Worm (Caenorhabditis elegans) whole organism, late embryonic: Measurements from ENCODE around the gene srh-70.

Experiments used
- C38D4.7 ChIP-seq: fragments of 200-800 bp; sonication (Bioruptor generic); optimal IDR thresholded peaks from 2 replicates; lab custom pipeline; 2018; ENCODE audit warnings: mild to moderate bottlenecking, missing genetic modification characterization, moderate library complexity, missing compliant biosample characterization
- F13H6.1 ChIP-seq: sonication (generic microtip); optimal IDR thresholded peaks from 2 replicates; lab custom pipeline; 2016; ENCODE audit warnings: missing genetic modification characterization, missing compliant biosample characterization
- Y22D7AL.16 ChIP-seq: sonication (generic microtip); optimal IDR thresholded peaks from 2 replicates; lab custom pipeline; 2016; ENCODE audit warnings: missing genetic modification characterization, missing compliant biosample characterization
- ceh-14 ChIP-seq: sonication (generic microtip); optimal IDR thresholded peaks from 2 replicates; lab custom pipeline; 2016; ENCODE audit warnings: missing genotype, missing genetic modification characterization, missing compliant biosample characterization
- ceh-18 ChIP-seq: sonication (generic microtip); optimal IDR thresholded peaks from 2 replicates; lab custom pipeline; 2016; ENCODE audit warnings: missing genetic modification characterization, missing compliant biosample characterization
- ceh-24 ChIP-seq: sonication (generic microtip); optimal IDR thresholded peaks from 2 replicates; lab custom pipeline; 2016; ENCODE audit warnings: mild to moderate bottlenecking, missing genetic modification characterization, missing compliant biosample characterization
- ceh-31 ChIP-seq: sonication (generic microtip); optimal IDR thresholded peaks from 2 replicates; lab custom pipeline; 2016; ENCODE audit warnings: missing genetic modification characterization, missing compliant biosample characterization
- ceh-34 ChIP-seq: sonication (generic microtip); optimal IDR thresholded peaks from 2 replicates; lab custom pipeline; 2016; ENCODE audit warnings: mild to moderate bottlenecking, missing genetic modification characterization, missing compliant biosample characterization
- ceh-48 ChIP-seq: sonication (generic microtip); optimal IDR thresholded peaks from 2 replicates; lab custom pipeline; 2016; ENCODE audit warnings: missing genetic modification characterization, inconsistent platforms, missing compliant biosample characterization
- ceh-6 ChIP-seq: fragments of 200-800 bp; sonication (Bioruptor generic); optimal IDR thresholded peaks from 2 replicates; lab custom pipeline; 2018; ENCODE audit warnings: mild to moderate bottlenecking, missing genetic modification characterization, missing compliant biosample characterization
- ceh-9 ChIP-seq: sonication (generic microtip); optimal IDR thresholded peaks from 2 replicates; lab custom pipeline; 2016; ENCODE audit warnings: mild to moderate bottlenecking, missing genetic modification characterization, inconsistent platforms, missing compliant biosample characterization
- che-1 ChIP-seq: sonication (generic microtip); optimal IDR thresholded peaks from 2 replicates; lab custom pipeline; 2016; ENCODE audit warnings: mild to moderate bottlenecking, missing genetic modification characterization, missing compliant biosample characterization
- dve-1 ChIP-seq: sonication (generic microtip); optimal IDR thresholded peaks from 2 replicates; lab custom pipeline; 2017; ENCODE audit warnings: antibody characterized with exemption, mild to moderate bottlenecking, missing genetic modification characterization, missing compliant biosample characterization
- elt-2 ChIP-seq: sonication (generic microtip); optimal IDR thresholded peaks from 2 replicates; lab custom pipeline; 2016; ENCODE audit warnings: missing genetic modification reagents, missing genetic modification characterization, missing compliant biosample characterization
- ets-4 ChIP-seq: sonication (generic microtip); optimal IDR thresholded peaks from 2 replicates; lab custom pipeline; 2016; ENCODE audit warnings: missing genetic modification characterization, missing compliant biosample characterization
- eyg-1 ChIP-seq: sonication (generic microtip); optimal IDR thresholded peaks from 2 replicates; lab custom pipeline; 2016; ENCODE audit warnings: missing genotype, missing genetic modification characterization, missing compliant biosample characterization
- fkh-10 ChIP-seq: fragments of 150-350 bp; optimal IDR thresholded peaks from 2 replicates; lab custom pipeline; 2014; ENCODE audit warnings: missing biosample characterization, missing genetic modification reagents, missing genetic modification characterization
- hlh-13 ChIP-seq: fragments of 200-800 bp; sonication (Bioruptor generic); optimal IDR thresholded peaks from 2 replicates; lab custom pipeline; 2018; ENCODE audit warnings: mild to moderate bottlenecking, missing genetic modification characterization, missing compliant biosample characterization
- hlh-15 ChIP-seq: sonication (generic microtip); optimal IDR thresholded peaks from 2 replicates; lab custom pipeline; 2016; ENCODE audit warnings: missing genetic modification characterization, missing compliant biosample characterization
- madf-2 ChIP-seq: sonication (generic microtip); optimal IDR thresholded peaks from 2 replicates; lab custom pipeline; 2017; ENCODE audit warnings: missing genetic modification characterization, missing compliant biosample characterization
- odd-2 ChIP-seq: sonication (generic microtip); optimal IDR thresholded peaks from 2 replicates; lab custom pipeline; 2017; ENCODE audit warnings: antibody characterized with exemption, mild to moderate bottlenecking, missing genetic modification characterization, missing compliant biosample characterization
- pag-3 ChIP-seq: sonication (generic microtip); optimal IDR thresholded peaks from 2 replicates; lab custom pipeline; 2016; ENCODE audit warnings: missing compliant biosample characterization, missing genetic modification characterization, borderline replicate concordance
- pat-9 ChIP-seq: fragments of 200-800 bp; sonication (Bioruptor generic); optimal IDR thresholded peaks from 2 replicates; lab custom pipeline; 2018; ENCODE audit warnings: mild to moderate bottlenecking, missing genetic modification characterization, moderate library complexity, missing compliant biosample characterization
- pha-4 ChIP-seq: fragments of 150-350 bp; optimal IDR thresholded peaks from 2 replicates; lab custom pipeline; 2018; ENCODE audit warnings: missing biosample characterization, missing genetic modification reagents, missing genetic modification characterization
- pros-1 ChIP-seq: fragments of 150-350 bp; optimal IDR thresholded peaks from 2 replicates; lab custom pipeline; 2014; ENCODE audit warnings: missing biosample characterization, missing genetic modification reagents, missing genetic modification characterization
- rnt-1 ChIP-seq: sonication (generic microtip); optimal IDR thresholded peaks from 2 replicates; lab custom pipeline; 2016; ENCODE audit warnings: missing genetic modification characterization, missing compliant biosample characterization
- sox-4 ChIP-seq: sonication (generic microtip); optimal IDR thresholded peaks from 2 replicates; lab custom pipeline; 2017; ENCODE audit warnings: mild to moderate bottlenecking, missing genetic modification characterization, inconsistent platforms, missing compliant biosample characterization
- syd-9 ChIP-seq: sonication (generic microtip); optimal IDR thresholded peaks from 2 replicates; lab custom pipeline; 2016; ENCODE audit warnings: mild to moderate bottlenecking, missing genetic modification characterization, moderate library complexity, missing compliant biosample characterization
- ttx-3 ChIP-seq: sonication (generic microtip); optimal IDR thresholded peaks from 2 replicates; lab custom pipeline; 2016; ENCODE audit warnings: missing genetic modification reagents, missing genetic modification characterization, missing compliant biosample characterization
- unc-42 ChIP-seq: sonication (generic microtip); optimal IDR thresholded peaks from 2 replicates; lab custom pipeline; 2016; ENCODE audit warnings: missing genotype, missing genetic modification characterization, missing compliant biosample characterization
- unc-55 ChIP-seq: sonication (generic microtip); optimal IDR thresholded peaks from 2 replicates; lab custom pipeline; 2017; ENCODE audit warnings: missing biosample characterization, missing genetic modification reagents, missing genetic modification characterization
- ztf-16 ChIP-seq: sonication (generic microtip); optimal IDR thresholded peaks from 2 replicates; lab custom pipeline; 2017; ENCODE audit warnings: missing genetic modification characterization, missing compliant biosample characterization

Gene srh-70

DNA sequence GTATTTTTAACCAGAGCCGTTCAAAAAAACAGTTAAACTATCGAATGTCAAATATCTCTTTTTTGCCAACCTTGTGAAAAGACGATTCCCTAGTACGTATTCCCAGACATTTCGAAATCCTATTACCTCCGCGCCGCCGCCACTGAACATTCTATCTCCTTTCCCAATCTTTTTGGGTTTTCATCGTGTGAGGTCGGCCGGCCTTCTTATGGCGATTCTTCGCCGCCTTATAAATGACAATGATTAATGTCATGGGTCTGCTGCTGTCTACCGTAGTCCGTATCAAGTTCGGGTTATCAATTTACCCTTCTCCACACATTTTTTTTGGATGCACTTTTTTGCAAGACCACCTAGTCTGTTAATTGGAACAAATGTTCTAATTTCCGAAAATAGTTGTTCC is 31.0 kb upstream of the srh-70 start:
- TF ChIP-seq madf-2 (tag; lab: Kevin White, UChicago) (no peak), sox-4 (tag; lab: Kevin White, UChicago) (no peak), ceh-9 (tag; lab: Kevin White, UChicago) (no peak), hlh-15 (tag; lab: Kevin White, UChicago) (no peak), ceh-18 (no peak), pha-4 (tag; lab: Kevin White, UChicago) (no peak), syd-9 (tag; lab: Kevin White, UChicago) (no peak), unc-55 (no peak), ceh-31 (tag; lab: Kevin White, UChicago) (no peak)

DNA sequence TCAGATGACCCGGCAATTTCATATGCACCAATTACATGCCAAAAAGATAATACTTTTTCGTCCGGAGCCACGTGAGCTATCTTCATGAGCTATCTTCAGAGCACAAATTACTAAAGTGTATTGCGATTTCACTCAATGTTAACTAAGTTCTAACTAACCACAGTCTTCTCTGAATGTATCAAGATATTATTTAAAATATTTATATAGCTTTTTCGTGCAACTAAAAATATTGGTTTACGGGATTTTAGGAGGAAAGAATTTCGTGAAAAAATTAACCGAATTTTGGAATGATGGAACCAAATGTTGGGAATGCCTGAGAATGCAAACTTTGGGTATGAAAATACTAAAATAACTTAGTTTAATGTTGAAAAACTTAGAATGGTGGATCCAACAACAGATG is 28.9 kb upstream of the srh-70 start, which contains the start of gene F49C5.16:
Gene F49C5.16, plus strand, starts transcription at position 301 of the 400 bp plus-strand sequence.
- TF ChIP-seq ztf-16 (tag; lab: Kevin White, UChicago): no peak
- TF ChIP-seq eyg-1 (tag; lab: Kevin White, UChicago): no peak
- TF ChIP-seq rnt-1: no peak
- no peak for TF ChIP-seq dve-1 (tag; lab: Kevin White, UChicago)

DNA sequence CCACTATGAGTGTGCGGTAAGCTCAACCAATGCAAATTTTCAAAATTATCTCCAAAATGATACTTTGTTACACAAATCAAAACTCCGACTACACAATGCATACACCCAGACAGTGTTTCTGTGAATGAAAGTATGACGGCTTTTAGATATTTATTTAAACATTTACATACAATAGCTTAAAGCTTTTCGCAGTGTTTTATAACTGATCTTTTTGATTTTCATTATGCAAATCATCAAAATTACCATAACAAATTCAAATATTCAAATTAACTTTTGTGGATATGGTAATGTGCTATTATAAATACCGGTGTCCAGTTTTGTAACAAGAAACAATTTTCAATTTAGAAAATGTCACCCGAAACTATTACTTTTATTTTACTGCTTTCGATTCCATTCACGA is 27.8 kb upstream of the srh-70 start, which contains the start of the genes F49C5.5 and F49C5.10:
Gene F49C5.5, minus strand, starts transcription at position 101 of the 400 bp plus-strand sequence.
Gene F49C5.10, plus strand, starts transcription at position 344 of the 400 bp plus-strand sequence.
- no peak for TF ChIP-seq ceh-9 (tag; lab: Kevin White, UChicago)
- TF ChIP-seq unc-42 (tag; lab: Kevin White, UChicago): no peak
- no peak for TF ChIP-seq ceh-48 (tag; lab: Kevin White, UChicago)

DNA sequence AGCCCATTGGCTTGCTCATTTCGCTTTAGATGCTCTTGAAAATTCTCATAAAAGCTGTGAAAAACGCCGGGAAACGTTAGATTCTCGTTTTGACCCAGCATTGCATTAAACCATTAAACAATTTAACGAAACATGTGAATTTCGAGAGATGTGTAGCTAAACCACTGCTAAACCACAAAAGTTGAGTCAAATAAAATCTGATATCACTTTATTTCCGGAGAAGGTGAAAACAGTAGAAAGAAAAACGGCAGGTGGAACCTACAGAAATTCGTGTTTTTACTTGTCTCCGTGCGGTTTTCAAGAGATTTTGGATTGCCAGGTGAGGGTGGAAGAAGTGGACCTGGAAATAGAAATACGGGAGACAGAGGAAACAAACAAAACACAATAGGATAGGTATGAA is 25.9 kb upstream of the srh-70 start, which contains the start of gene F49C5.9:
Gene F49C5.9, minus strand, starts transcription at position 101 of the 400 bp plus-strand sequence.
- TF ChIP-seq ceh-6 (GFP tag; lab: Kevin White, UChicago): no peak
- no peak for TF ChIP-seq syd-9 (tag; lab: Kevin White, UChicago)
- TF ChIP-seq Y22D7AL.16 (tag; lab: Kevin White, UChicago): no peak
- no peak for TF ChIP-seq ets-4 (tag; lab: Kevin White, UChicago)
- no peak for TF ChIP-seq ceh-34 (tag; lab: Kevin White, UChicago)
- TF ChIP-seq unc-42 (tag; lab: Kevin White, UChicago): no peak
- no peak for TF ChIP-seq hlh-13 (GFP tag; lab: Kevin White, UChicago)
- TF ChIP-seq ttx-3 (tag; lab: Kevin White, UChicago): no peak
- TF ChIP-seq ceh-18: no peak

DNA sequence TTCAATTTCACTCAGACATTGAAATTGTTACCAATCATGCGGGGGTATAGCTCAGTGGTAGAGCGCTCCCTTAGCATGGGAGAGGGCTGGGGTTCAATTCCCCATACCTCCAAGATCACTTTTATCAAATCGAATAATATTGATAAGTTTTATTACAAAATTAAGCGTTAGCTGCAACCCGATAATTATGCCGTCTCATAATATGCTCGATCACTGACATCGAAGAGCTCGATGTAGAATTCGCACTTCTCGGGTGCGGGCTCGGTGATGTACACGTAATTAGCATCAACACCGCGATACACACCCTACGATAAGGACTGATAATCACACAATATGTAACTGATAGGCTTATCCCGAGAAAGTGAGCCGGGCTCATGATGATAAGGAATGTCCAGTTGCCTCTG is 23.9 kb upstream of the srh-70 start:
- peak; percentile 89 for TF ChIP-seq elt-2 (tag; lab: Kevin White, UChicago)
- no peak for TF ChIP-seq ceh-9 (tag; lab: Kevin White, UChicago)
- TF ChIP-seq che-1 (tag; lab: Kevin White, UChicago): no peak

DNA sequence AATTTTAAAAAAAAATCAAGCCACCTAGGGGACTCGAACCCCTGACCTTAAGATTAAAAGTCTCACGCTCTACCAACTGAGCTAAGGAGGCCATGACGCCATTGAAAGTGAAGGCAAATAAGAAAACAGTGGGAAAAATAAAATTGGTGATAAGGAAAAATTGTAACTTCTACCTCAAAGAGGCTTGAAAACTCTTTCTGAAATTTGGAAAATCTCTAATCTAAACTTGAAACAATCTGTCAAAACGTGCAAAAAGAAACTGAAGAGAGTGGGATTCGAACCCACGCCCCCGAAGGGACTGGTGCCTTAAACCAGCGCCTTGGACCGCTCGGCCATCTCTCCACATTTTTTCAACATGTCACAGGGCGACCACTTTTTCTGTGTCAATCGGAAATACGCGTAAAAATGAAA is 23.0 kb upstream of the srh-70 start:
- peak; percentile 26 for TF ChIP-seq elt-2 (tag; lab: Kevin White, UChicago)
- TF ChIP-seq, all 69 proteins: peak for 1; not testable (repeated sequence) for 68

DNA sequence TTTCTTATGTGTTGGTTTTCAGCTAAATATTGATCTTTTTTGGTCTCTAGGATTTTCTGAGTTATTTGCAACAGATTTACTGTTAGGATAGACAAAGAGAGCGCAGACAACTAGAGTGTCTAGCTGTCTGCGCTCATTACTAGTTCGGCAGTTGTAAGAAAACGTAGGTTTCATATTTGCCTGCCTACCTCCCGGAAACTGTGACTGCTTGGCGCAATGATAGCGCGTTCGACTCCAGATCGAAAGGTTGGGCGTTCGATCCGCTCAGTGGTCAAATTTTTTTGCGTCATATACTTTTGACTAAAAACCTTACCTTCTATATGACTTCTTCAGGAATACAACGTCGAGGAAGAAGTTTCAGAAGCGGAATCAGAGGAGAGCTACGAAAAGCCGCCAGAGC is 20.7 kb upstream of the srh-70 start:
- no peak for TF ChIP-seq pat-9 (tag; lab: Kevin White, UChicago)
- TF ChIP-seq hlh-15 (tag; lab: Kevin White, UChicago): no peak
- TF ChIP-seq madf-2 (tag; lab: Kevin White, UChicago): no peak
- no peak for TF ChIP-seq C38D4.7
- no peak for TF ChIP-seq pag-3 (tag; lab: Kevin White, UChicago)
- no peak for TF ChIP-seq ceh-31 (tag; lab: Kevin White, UChicago)
- no peak for TF ChIP-seq ztf-16 (tag; lab: Kevin White, UChicago)
- TF ChIP-seq sox-4 (tag; lab: Kevin White, UChicago): no peak
- no peak for TF ChIP-seq ets-4 (tag; lab: Kevin White, UChicago)
- no peak for TF ChIP-seq pros-1 (tag; lab: Kevin White, UChicago)
- TF ChIP-seq syd-9 (tag; lab: Kevin White, UChicago): no peak
- no peak for TF ChIP-seq fkh-10 (GFP tag; lab: Kevin White, UChicago)
- no peak for TF ChIP-seq ceh-14 (tag; lab: Kevin White, UChicago)
- no peak for TF ChIP-seq odd-2
- no peak for TF ChIP-seq unc-42 (tag; lab: Kevin White, UChicago)
- no peak for TF ChIP-seq ceh-24 (tag; lab: Kevin White, UChicago)
- TF ChIP-seq F13H6.1 (tag; lab: Kevin White, UChicago): no peak
- TF ChIP-seq, all 69 proteins: peak for 0
